Fruit fly (Drosophila melanogaster): Measurements from ENCODE around the gene opm.
A peak's percentile ranks its signal among the peaks of the same experiment; 100 is the strongest.

The opm gene

dm6 chrX:15076038-15076575, 9.9 kb upstream of the opm start, which contains the start of gene Lsd-2 (continued):
- TF ChIP-seq Dip3 (GFP tag; optimal IDR thresholded peaks at IDR 0.05), result peak; percentile 28
- TF ChIP-seq p53 (GFP tag; optimal IDR thresholded peaks at IDR 0.05), result peak; percentile 79
- no peak for TF ChIP-seq btn (GFP tag; optimal IDR thresholded peaks at IDR 0.05)
- peak; percentile 34 for TF ChIP-seq Oli (tag; optimal IDR thresholded peaks at IDR 0.05)
- TF ChIP-seq Bgb (GFP tag; IDR thresholded peaks at IDR 0.05; ENCODE audit: partially characterized antibody), result peak; percentile 49; the same call in 1 of the 2 replicates
- TF ChIP-seq CG13775 (GFP tag; optimal IDR thresholded peaks at IDR 0.05), result no peak
- TF ChIP-seq Jarid2 (GFP tag; optimal IDR thresholded peaks at IDR 0.05), result peak; percentile 90
- TF ChIP-seq CG11247 (GFP tag; IDR thresholded peaks at IDR 0.05), result 0 out of 2 replicates have a peak, but pooled peaks have one; percentile 37
- no peak for TF ChIP-seq h (optimal IDR thresholded peaks at IDR 0.05)
- TF ChIP-seq Opbp (GFP tag; IDR thresholded peaks at IDR 0.05; ENCODE audit: partially characterized antibody), result no peak
- TF ChIP-seq scrt (GFP tag; optimal IDR thresholded peaks at IDR 0.05), result no peak
- no peak for TF ChIP-seq ATbp (GFP tag; optimal IDR thresholded peaks at IDR 0.05)
- TF ChIP-seq otp (GFP tag; IDR thresholded peaks at IDR 0.05), result 0 out of 3 replicates have a peak, but pooled peaks have one; percentile 26
- peak; percentile 61 for TF ChIP-seq CG3163 (GFP tag; optimal IDR thresholded peaks at IDR 0.05)
- TF ChIP-seq org-1 (GFP tag; optimal IDR thresholded peaks at IDR 0.05), result no peak
- TF ChIP-seq CG14441 (GFP tag; IDR thresholded peaks at IDR 0.05), result no peak
- TF ChIP-seq CG31224 (GFP tag; IDR thresholded peaks at IDR 0.05), result no peak
- TF ChIP-seq ftz-f1 (GFP tag; optimal IDR thresholded peaks at IDR 0.05), result peak; percentile 27
- no peak for TF ChIP-seq CG17612 (GFP tag; IDR thresholded peaks at IDR 0.05)
- no peak for TF ChIP-seq jumu (GFP tag; optimal IDR thresholded peaks at IDR 0.05)
- TF ChIP-seq stwl (tag; optimal IDR thresholded peaks at IDR 0.05), result no peak
- no peak for TF ChIP-seq Antp (GFP tag; optimal IDR thresholded peaks at IDR 0.05)
- TF ChIP-seq CG10267 (tag; optimal IDR thresholded peaks at IDR 0.05), result no peak
- peak; percentile 48; the same call in 1 of the 2 replicates for TF ChIP-seq NFAT (GFP tag; IDR thresholded peaks at IDR 0.05)
- TF ChIP-seq CG7745 (tag; optimal IDR thresholded peaks at IDR 0.05), result no peak
- peak; percentile 33 for TF ChIP-seq grau (tag; optimal IDR thresholded peaks at IDR 0.05)
- no peak for TF ChIP-seq CG1233 (GFP tag; optimal IDR thresholded peaks at IDR 0.05)
- TF ChIP-seq gsb (GFP tag; IDR thresholded peaks at IDR 0.05), result no peak
- TF ChIP-seq CG33213 (GFP tag; optimal IDR thresholded peaks at IDR 0.05), result peak; percentile 14
- TF ChIP-seq croc (GFP tag; conservative IDR thresholded peaks at IDR 0.05), result no peak
- peak; percentile 51 for TF ChIP-seq psq (GFP tag; optimal IDR thresholded peaks at IDR 0.05)
- no peak for TF ChIP-seq tll (GFP tag; optimal IDR thresholded peaks at IDR 0.05)
- peak; percentile 3 for TF ChIP-seq Fer3 (tag; optimal IDR thresholded peaks at IDR 0.05)
- TF ChIP-seq CG18262 (tag; optimal IDR thresholded peaks at IDR 0.05), result no peak
- no peak for TF ChIP-seq CG3407 (GFP tag; optimal IDR thresholded peaks at IDR 0.05)
- TF ChIP-seq tap (tag; optimal IDR thresholded peaks at IDR 0.05), result no peak
- peak; percentile 13 for TF ChIP-seq pzg (GFP tag; optimal IDR thresholded peaks at IDR 0.05)
- TF ChIP-seq zen2 (GFP tag; IDR thresholded peaks at IDR 0.05; ENCODE audit: partially characterized antibody), result no peak
- no peak for TF ChIP-seq Aef1 (GFP tag; IDR thresholded peaks at IDR 0.05)
- no peak for TF ChIP-seq so (GFP tag; IDR thresholded peaks at IDR 0.05)
- no peak for TF ChIP-seq zen (tag; optimal IDR thresholded peaks at IDR 0.05)
- TF ChIP-seq sisA (GFP tag; IDR thresholded peaks at IDR 0.05), result 0 out of 2 replicates have a peak, but pooled peaks have one; percentile 13
- TF ChIP-seq CG14050 (GFP tag; IDR thresholded peaks at IDR 0.05), result no peak
- TF ChIP-seq CG2120 (GFP tag; optimal IDR thresholded peaks at IDR 0.05), result peak; percentile 38
- TF ChIP-seq eve (GFP tag; optimal IDR thresholded peaks at IDR 0.05), result no peak
- no peak for TF ChIP-seq CG11560 (tag; IDR thresholded peaks at IDR 0.05)
- TF ChIP-seq CG9797 (GFP tag; optimal IDR thresholded peaks at IDR 0.05), result no peak
- TF ChIP-seq az2 (GFP tag; optimal IDR thresholded peaks at IDR 0.05), result no peak
- TF ChIP-seq dan (GFP tag; IDR thresholded peaks at IDR 0.05), result no peak
- no peak for TF ChIP-seq CG5180 (GFP tag; optimal IDR thresholded peaks at IDR 0.05)
- peak; percentile 72 for TF ChIP-seq pfk (GFP tag; optimal IDR thresholded peaks at IDR 0.05)
